Worm (Caenorhabditis elegans) whole organism, young adult: ENCODE results near the gene D1053.3.

Source experiments
- F10E7.11 ChIP-seq: sonication (generic microtip); optimal IDR thresholded peaks from 2 replicates; lab custom pipeline; 2017; ENCODE audit warnings: mild to moderate bottlenecking, missing genetic modification characterization, moderate library complexity, missing compliant biosample characterization
- F22D6.2 ChIP-seq: sonication (generic microtip); optimal IDR thresholded peaks from 2 replicates; lab custom pipeline; 2016; ENCODE audit warnings: mild to moderate bottlenecking, missing genetic modification characterization, missing compliant biosample characterization
- F39B2.1 ChIP-seq: fragments of 200-800 bp; sonication (Bioruptor generic); IDR thresholded peaks from 2 replicates; pipeline ENCODE4 v1.3.6; 2022; ENCODE audit warnings: missing genetic modification reagents, missing genetic modification characterization, missing compliant biosample characterization
- F49E8.2 ChIP-seq: sonication (generic microtip); optimal IDR thresholded peaks from 3 replicates; lab custom pipeline; 2017; ENCODE audit warnings: missing genetic modification characterization, mild to moderate bottlenecking, missing compliant biosample characterization, antibody characterized with exemption, moderate library complexity; ENCODE audit not compliant: insufficient read depth
- F52B5.7 ChIP-seq: sonication (generic microtip); optimal IDR thresholded peaks from 2 replicates; lab custom pipeline; 2016; ENCODE audit warnings: mild to moderate bottlenecking, missing genetic modification characterization, missing compliant biosample characterization
- F55B11.4 ChIP-seq: sonication (generic microtip); optimal IDR thresholded peaks from 2 replicates; lab custom pipeline; 2016; ENCODE audit warnings: missing compliant biosample characterization, missing genetic modification characterization, borderline replicate concordance; ENCODE audit not compliant: insufficient read depth
- K12H6.12 ChIP-seq: fragments of 200-800 bp; sonication (Bioruptor generic); optimal IDR thresholded peaks from 2 replicates; lab custom pipeline; 2018; ENCODE audit warnings: mild to moderate bottlenecking, missing genetic modification characterization, missing compliant biosample characterization
- T26A5.8 ChIP-seq: sonication (generic microtip); optimal IDR thresholded peaks from 2 replicates; lab custom pipeline; 2016; ENCODE audit warnings: missing genetic modification characterization, missing compliant biosample characterization
- Y53G8AR.9 ChIP-seq: fragments of 200-800 bp; sonication (Bioruptor generic); conservative IDR thresholded peaks from 2 replicates; pipeline ENCODE4 v1.3.6; 2022; ENCODE audit warnings: missing genetic modification reagents, missing genetic modification characterization, missing compliant biosample characterization
- Y67H2A.10 ChIP-seq: fragments of 200-800 bp; sonication (Bioruptor generic); conservative IDR thresholded peaks from 2 replicates; pipeline ENCODE4 v1.3.6; 2022; ENCODE audit warnings: missing genetic modification reagents, missing genetic modification characterization, missing compliant biosample characterization
- Y95B8A.8 ChIP-seq: fragments of 200-800 bp; sonication (Bioruptor generic); IDR thresholded peaks from 2 replicates; pipeline ENCODE4 v1.3.6; 2022; ENCODE audit warnings: missing genetic modification reagents, missing genetic modification characterization, missing compliant biosample characterization
- ZK185.1 ChIP-seq: sonication (generic microtip); optimal IDR thresholded peaks from 2 replicates; lab custom pipeline; 2016; ENCODE audit warnings: mild to moderate bottlenecking, missing genetic modification characterization, missing compliant biosample characterization; ENCODE audit not compliant: poor library complexity, severe bottlenecking
- akir-1 ChIP-seq: fragments of 200-800 bp; sonication (Bioruptor generic); optimal IDR thresholded peaks from 2 replicates; lab custom pipeline; 2018; ENCODE audit warnings: mild to moderate bottlenecking, missing genetic modification characterization, moderate library complexity, missing compliant biosample characterization
- ama-1 ChIP-seq, 3 experiments: fragments of 150-350 bp in 1 of 3; sonication (generic microtip) in 2 of 3; optimal IDR thresholded peaks; 2 replicates each; lab custom pipeline; 2014 to 2018; ENCODE audit warnings: missing biosample characterization in 2 of 3, missing genetic modification characterization in 2 of 3, missing genetic modification reagents in 2 of 3
- atf-7 ChIP-seq: sonication (generic microtip); optimal IDR thresholded peaks from 2 replicates; lab custom pipeline; 2017; ENCODE audit warnings: mild to moderate bottlenecking, missing genetic modification characterization, missing compliant biosample characterization
- athp-1 ChIP-seq: sonication (generic microtip); optimal IDR thresholded peaks from 2 replicates; lab custom pipeline; 2017; ENCODE audit warnings: mild to moderate bottlenecking, missing genetic modification characterization, missing compliant biosample characterization
- attf-5 ChIP-seq: fragments of 200-800 bp; sonication (Bioruptor generic); optimal IDR thresholded peaks from 2 replicates; lab custom pipeline; 2018; ENCODE audit warnings: mild to moderate bottlenecking, missing genetic modification characterization, missing compliant biosample characterization
- bed-1 ChIP-seq: fragments of 200-800 bp; sonication (Bioruptor generic); IDR thresholded peaks from 2 replicates; pipeline ENCODE4 v1.3.6; 2022; ENCODE audit warnings: missing genetic modification reagents, missing genetic modification characterization, missing compliant biosample characterization
- ceh-100 ChIP-seq: fragments of 200-800 bp; sonication (Bioruptor generic); IDR thresholded peaks from 2 replicates; pipeline ENCODE4 v1.3.6; 2022; ENCODE audit warnings: missing genetic modification reagents, missing genetic modification characterization, missing compliant biosample characterization
- ceh-27 ChIP-seq: fragments of 200-800 bp; sonication (Bioruptor generic); optimal IDR thresholded peaks from 2 replicates; lab custom pipeline; 2018; ENCODE audit warnings: mild to moderate bottlenecking, missing genetic modification characterization, moderate library complexity, missing compliant biosample characterization
- ceh-91 ChIP-seq: fragments of 200-800 bp; sonication (Bioruptor generic); IDR thresholded peaks from 2 replicates; pipeline ENCODE4 v1.3.6; 2022; ENCODE audit warnings: missing genetic modification reagents, missing genetic modification characterization, missing compliant biosample characterization
- efl-1 ChIP-seq: fragments of 150-350 bp; optimal IDR thresholded peaks from 2 replicates; lab custom pipeline; 2014; ENCODE audit warnings: missing biosample characterization, missing genetic modification reagents, missing genetic modification characterization
- egl-44 ChIP-seq: fragments of 200-800 bp; sonication (Bioruptor generic); IDR thresholded peaks from 2 replicates; pipeline ENCODE4 v1.3.6; 2022; ENCODE audit warnings: missing genetic modification reagents, missing genetic modification characterization, missing compliant biosample characterization
- ets-4 ChIP-seq: fragments of 200-800 bp; sonication (Bioruptor generic); optimal IDR thresholded peaks from 2 replicates; lab custom pipeline; 2018; ENCODE audit warnings: mild to moderate bottlenecking, missing genetic modification characterization, missing compliant biosample characterization
- fkh-3 ChIP-seq: sonication (generic microtip); optimal IDR thresholded peaks from 2 replicates; lab custom pipeline; 2016; ENCODE audit warnings: mild to moderate bottlenecking, missing genetic modification characterization, missing compliant biosample characterization
- him-1 ChIP-seq: sonication (generic microtip); optimal IDR thresholded peaks from 2 replicates; lab custom pipeline; 2016; ENCODE audit warnings: missing genotype, missing genetic modification reagents, missing genetic modification characterization, missing compliant biosample characterization
- hmg-20 ChIP-seq: fragments of 200-800 bp; sonication (Bioruptor generic); IDR thresholded peaks from 2 replicates; pipeline ENCODE4 v1.3.6; 2022; ENCODE audit warnings: missing genetic modification reagents, missing genetic modification characterization, missing compliant biosample characterization
- hrde-1 ChIP-seq: sonication (generic microtip); optimal IDR thresholded peaks from 2 replicates; lab custom pipeline; 2016; ENCODE audit warnings: missing genetic modification characterization, mild to moderate bottlenecking, missing compliant biosample characterization, moderate library complexity, missing genotype, missing genetic modification reagents, borderline replicate concordance
- let-526 ChIP-seq: fragments of 200-800 bp; sonication (Bioruptor generic); IDR thresholded peaks from 2 replicates; pipeline ENCODE4 v1.3.6; 2022; ENCODE audit warnings: missing genetic modification reagents, missing genetic modification characterization, missing compliant biosample characterization
- mel-28 ChIP-seq: sonication (generic microtip); optimal IDR thresholded peaks from 2 replicates; lab custom pipeline; 2016; ENCODE audit warnings: borderline replicate concordance, mild to moderate bottlenecking, missing genetic modification characterization, missing compliant biosample characterization
- mxl-1 ChIP-seq: sonication (generic microtip); optimal IDR thresholded peaks from 2 replicates; lab custom pipeline; 2016; ENCODE audit warnings: missing genetic modification characterization, missing compliant biosample characterization
- rcor-1 ChIP-seq: fragments of 200-800 bp; sonication (Bioruptor generic); IDR thresholded peaks from 2 replicates; pipeline ENCODE4 v1.3.6; 2022; ENCODE audit warnings: missing genetic modification reagents, missing genetic modification characterization, missing compliant biosample characterization
- repo-1 ChIP-seq: sonication (generic microtip); optimal IDR thresholded peaks from 2 replicates; lab custom pipeline; 2017; ENCODE audit warnings: mild to moderate bottlenecking, missing genetic modification characterization, missing compliant biosample characterization
- rpc-1 ChIP-seq, 2 experiments: fragments of 150-350 bp in 1 of 2; sonication (generic microtip) in 1 of 2; optimal IDR thresholded peaks; 2 replicates each; lab custom pipeline; 2014 to 2018; ENCODE audit warnings: missing biosample characterization in 1 of 2, missing genetic modification characterization in 1 of 2, missing genetic modification reagents in 1 of 2, missing genotype in 1 of 2
- snpc-1.1 ChIP-seq: sonication (generic microtip); optimal IDR thresholded peaks from 2 replicates; lab custom pipeline; 2017; ENCODE audit warnings: missing genetic modification characterization, mild to moderate bottlenecking, missing compliant biosample characterization, antibody characterized with exemption, moderate library complexity, missing genotype, missing genetic modification reagents; ENCODE audit not compliant: insufficient read depth
- snpc-1.3 ChIP-seq: sonication (generic microtip); optimal IDR thresholded peaks from 2 replicates; lab custom pipeline; 2017; ENCODE audit warnings: missing genetic modification characterization, mild to moderate bottlenecking, missing compliant biosample characterization, antibody characterized with exemption, moderate library complexity, missing genotype, missing genetic modification reagents; ENCODE audit not compliant: insufficient read depth
- sptf-2 ChIP-seq: fragments of 200-800 bp; sonication (Bioruptor generic); optimal IDR thresholded peaks from 2 replicates; lab custom pipeline; 2018; ENCODE audit warnings: mild to moderate bottlenecking, missing genetic modification characterization, missing compliant biosample characterization
- tbx-9 ChIP-seq: sonication (generic microtip); optimal IDR thresholded peaks from 2 replicates; lab custom pipeline; 2016; ENCODE audit warnings: borderline replicate concordance, missing genetic modification characterization, inconsistent platforms, missing compliant biosample characterization
- xnd-1 ChIP-seq: sonication (generic microtip); optimal IDR thresholded peaks from 2 replicates; lab custom pipeline; 2016; ENCODE audit warnings: missing genotype, missing genetic modification reagents, missing genetic modification characterization, missing compliant biosample characterization
- zfh-2 ChIP-seq: fragments of 200-800 bp; sonication (Bioruptor generic); conservative IDR thresholded peaks from 2 replicates; pipeline ENCODE4 v1.3.6; 2022; ENCODE audit warnings: missing genetic modification reagents, missing genetic modification characterization, missing compliant biosample characterization
- ztf-3 ChIP-seq: fragments of 200-800 bp; sonication (Bioruptor generic); optimal IDR thresholded peaks from 2 replicates; lab custom pipeline; 2018; ENCODE audit warnings: mild to moderate bottlenecking, missing genetic modification characterization, missing compliant biosample characterization
- ztf-6 ChIP-seq: fragments of 200-800 bp; sonication (Bioruptor generic); IDR thresholded peaks from 2 replicates; pipeline ENCODE4 v1.3.6; 2022; ENCODE audit warnings: missing genetic modification reagents, missing genetic modification characterization, missing compliant biosample characterization

The D1053.3 gene

ce11 chrX:11690014-11690591 is 46.9 kb downstream of the D1053.3 start, which contains the start of the genes C44C10.10 and C44C10.5:
Gene C44C10.10 (plus strand): TSS chrX:11690314.
Gene C44C10.5 (plus strand): TSS chrX:11690541.
- TF ChIP-seq snpc-1.1 (tag; lab: Kevin White, UChicago) (no peak), F22D6.2 (tag; lab: Kevin White, UChicago) (no peak), rcor-1 (GFP tag; lab: Robert Waterston, UW) (no peak), ceh-91 (GFP tag; lab: Robert Waterston, UW) (no peak)

- TF ChIP-seq F49E8.2 (tag; lab: Kevin White, UChicago): no peak
- no peak for TF ChIP-seq ztf-6
- TF ChIP-seq ceh-27 (GFP tag; lab: Kevin White, UChicago): no peak
- no peak for TF ChIP-seq egl-44 (GFP tag; lab: Robert Waterston, UW)
- no peak for TF ChIP-seq Y67H2A.10 (GFP tag; lab: Robert Waterston, UW)
- TF ChIP-seq zfh-2 (GFP tag; lab: Robert Waterston, UW): no peak
- TF ChIP-seq F10E7.11: no peak
- TF ChIP-seq atf-7 (tag; lab: Kevin White, UChicago): no peak
- TF ChIP-seq ztf-3: no peak
- TF ChIP-seq rcor-1 (GFP tag; lab: Robert Waterston, UW): no peak
Observed at ce11 chrX:11687836-11688319, 49.1 kb downstream of the D1053.3 start, which contains the start of gene C44C10.7. Gene C44C10.7 (minus strand): TSS chrX:11688269.

ce11 chrX:11684261-11684660 is 52.7 kb downstream of the D1053.3 start, which contains the start of gene hnd-1:
Gene hnd-1 (plus strand): TSS chrX:11684561.
- TF ChIP-seq mel-28 (no peak), bed-1 (GFP tag; lab: Robert Waterston, UW) (no peak), akir-1 (GFP tag; lab: Kevin White, UChicago) (no peak), K12H6.12 (no peak), hmg-20 (GFP tag; lab: Robert Waterston, UW) (no peak), rpc-1 (optimal IDR thresholded peaks at IDR 0.05; lab: Kevin White, UChicago) (no peak), rpc-1 (tag; optimal IDR thresholded peaks at IDR 0.05; lab: Kevin White, UChicago) (no peak), snpc-1.3 (no peak), tbx-9 (tag; lab: Kevin White, UChicago) (no peak), F52B5.7 (no peak), Y95B8A.8 (no peak), ceh-100 (GFP tag; lab: Robert Waterston, UW) (no peak), xnd-1 (tag; lab: Kevin White, UChicago) (no peak), Y67H2A.10 (GFP tag; lab: Robert Waterston, UW) (no peak), him-1 (tag; lab: Kevin White, UChicago) (no peak), ama-1 (optimal IDR thresholded peaks at IDR 0.05; lab: Kevin White, UChicago) (no peak), ama-1 (GFP tag; optimal IDR thresholded peaks at IDR 0.05; lab: Kevin White, UChicago) (no peak)

ce11 chrX:11680851-11681250 is 56.1 kb downstream of the D1053.3 start, which contains the start of gene T04F8.7:
Gene T04F8.7 (minus strand): TSS chrX:11680980.
- TF ChIP-seq athp-1 (tag; lab: Kevin White, UChicago) (no peak), ets-4 (peak; percentile 49), repo-1 (tag; lab: Kevin White, UChicago) (no peak), fkh-3 (tag; lab: Kevin White, UChicago) (no peak), mel-28 (no peak), attf-5 (no peak), mxl-1 (tag; lab: Kevin White, UChicago) (no peak), F55B11.4 (tag; lab: Kevin White, UChicago) (no peak), efl-1 (GFP tag; lab: Kevin White, UChicago) (no peak), sptf-2 (GFP tag; lab: Kevin White, UChicago) (no peak), T26A5.8 (tag; lab: Kevin White, UChicago) (no peak), hrde-1 (tag; lab: Kevin White, UChicago) (no peak), let-526 (GFP tag; lab: Robert Waterston, UW) (no peak), F39B2.1 (GFP tag; lab: Robert Waterston, UW) (no peak), ZK185.1 (no peak), Y53G8AR.9 (GFP tag; lab: Robert Waterston, UW) (0 out of 2 replicates have a peak, but pooled peaks have one; percentile 22)
